Worm (Caenorhabditis elegans) whole organism, young adult: Measurements from ENCODE around the gene EGAP1.5.

Experiments
- F39B2.1 ChIP-seq: fragments of 200-800 bp; sonication (Bioruptor generic); IDR thresholded peaks from 2 replicates; pipeline ENCODE4 v1.3.6; 2022; ENCODE audit warnings: missing genetic modification reagents, missing genetic modification characterization, missing compliant biosample characterization
- F57C9.4 ChIP-seq: sonication (generic microtip); optimal IDR thresholded peaks from 2 replicates; lab custom pipeline; 2017; ENCODE audit warnings: mild to moderate bottlenecking, missing genetic modification characterization, missing compliant biosample characterization
- Y53G8AR.9 ChIP-seq: fragments of 200-800 bp; sonication (Bioruptor generic); conservative IDR thresholded peaks from 2 replicates; pipeline ENCODE4 v1.3.6; 2022; ENCODE audit warnings: missing genetic modification reagents, missing genetic modification characterization, missing compliant biosample characterization
- Y95B8A.8 ChIP-seq: fragments of 200-800 bp; sonication (Bioruptor generic); IDR thresholded peaks from 2 replicates; pipeline ENCODE4 v1.3.6; 2022; ENCODE audit warnings: missing genetic modification reagents, missing genetic modification characterization, missing compliant biosample characterization
- ama-1 ChIP-seq, 3 experiments: fragments of 150-350 bp in 1 of 3; sonication (generic microtip) in 2 of 3; optimal IDR thresholded peaks; 2 replicates each; lab custom pipeline; 2014 to 2018; ENCODE audit warnings: missing biosample characterization in 2 of 3, missing genetic modification characterization in 2 of 3, missing genetic modification reagents in 2 of 3
- ceh-40 ChIP-seq: fragments of 200-800 bp; sonication (Bioruptor generic); IDR thresholded peaks from 2 replicates; pipeline ENCODE4 v1.3.6; 2022; ENCODE audit warnings: missing genetic modification characterization, missing compliant biosample characterization
- dpl-1 ChIP-seq: fragments of 150-350 bp; optimal IDR thresholded peaks from 2 replicates; lab custom pipeline; 2014; ENCODE audit warnings: missing biosample characterization, missing genetic modification reagents, missing genetic modification characterization
- hlh-12 ChIP-seq: sonication (generic microtip); optimal IDR thresholded peaks from 2 replicates; lab custom pipeline; 2016; ENCODE audit warnings: missing genetic modification characterization, missing compliant biosample characterization
- hmg-20 ChIP-seq: fragments of 200-800 bp; sonication (Bioruptor generic); IDR thresholded peaks from 2 replicates; pipeline ENCODE4 v1.3.6; 2022; ENCODE audit warnings: missing genetic modification reagents, missing genetic modification characterization, missing compliant biosample characterization
- lin-54 ChIP-seq: fragments of 200-800 bp; sonication (Bioruptor generic); optimal IDR thresholded peaks from 2 replicates; lab custom pipeline; 2018; ENCODE audit warnings: mild to moderate bottlenecking, missing genetic modification characterization, missing compliant biosample characterization
- unc-62 ChIP-seq: fragments of 150-350 bp; optimal IDR thresholded peaks from 2 replicates; lab custom pipeline; 2014; ENCODE audit warnings: missing biosample characterization, missing genetic modification reagents, missing genetic modification characterization

- TF ChIP-seq Y95B8A.8 (GFP tag; lab: Robert Waterston, UW) (no peak), Y53G8AR.9 (GFP tag; lab: Robert Waterston, UW) (no peak), ceh-40 (GFP tag; lab: Robert Waterston, UW) (no peak), unc-62 (GFP tag; lab: Kevin White, UChicago) (no peak), hmg-20 (no peak), dpl-1 (GFP tag; lab: Kevin White, UChicago) (no peak), F39B2.1 (GFP tag; lab: Robert Waterston, UW) (no peak), F57C9.4 (tag; lab: Kevin White, UChicago) (no peak), lin-54 (GFP tag; lab: Kevin White, UChicago) (no peak), ama-1 (optimal IDR thresholded peaks at IDR 0.05; lab: Kevin White, UChicago) (no peak), ama-1 (GFP tag; optimal IDR thresholded peaks at IDR 0.05; lab: Kevin White, UChicago) (no peak), hlh-12 (tag; lab: Kevin White, UChicago) (no peak)
Measured at ce11 chrIII:5906749-5907148, 24.8 kb upstream of the EGAP1.5 start, which contains the start of gene erd-2.2.
